Worm (Caenorhabditis elegans) whole organism, young adult: ENCODE measurements around the gene C16C8.26.

ENCODE experiments used
- K11D2.4 ChIP-seq: fragments of 200-800 bp; sonication (Bioruptor generic); IDR thresholded peaks from 2 replicates; pipeline ENCODE4 v1.3.6; 2022; ENCODE audit warnings: missing genetic modification reagents, missing genetic modification characterization, missing compliant biosample characterization
- ama-1 ChIP-seq, 3 experiments: fragments of 150-350 bp in 1 of 3; sonication (generic microtip) in 2 of 3; optimal IDR thresholded peaks; 2 replicates each; lab custom pipeline; 2014 to 2018; ENCODE audit warnings: missing biosample characterization in 2 of 3, missing genetic modification characterization in 2 of 3, missing genetic modification reagents in 2 of 3
- let-526 ChIP-seq: fragments of 200-800 bp; sonication (Bioruptor generic); IDR thresholded peaks from 2 replicates; pipeline ENCODE4 v1.3.6; 2022; ENCODE audit warnings: missing genetic modification reagents, missing genetic modification characterization, missing compliant biosample characterization
- nfya-1 ChIP-seq: sonication (generic microtip); optimal IDR thresholded peaks from 2 replicates; lab custom pipeline; 2017; ENCODE audit warnings: antibody characterized with exemption, missing compliant biosample characterization, missing genetic modification characterization, borderline replicate concordance; ENCODE audit not compliant: insufficient read depth
- snpc-3.4 ChIP-seq: sonication (generic microtip); optimal IDR thresholded peaks from 2 replicates; lab custom pipeline; 2017; ENCODE audit warnings: missing genetic modification characterization, mild to moderate bottlenecking, missing compliant biosample characterization, antibody characterized with exemption, moderate library complexity, missing genotype, missing genetic modification reagents
- zim-3 ChIP-seq: sonication (generic microtip); optimal IDR thresholded peaks from 2 replicates; lab custom pipeline; 2017; ENCODE audit warnings: mild to moderate bottlenecking, missing genetic modification characterization, moderate library complexity, missing compliant biosample characterization

DNA sequence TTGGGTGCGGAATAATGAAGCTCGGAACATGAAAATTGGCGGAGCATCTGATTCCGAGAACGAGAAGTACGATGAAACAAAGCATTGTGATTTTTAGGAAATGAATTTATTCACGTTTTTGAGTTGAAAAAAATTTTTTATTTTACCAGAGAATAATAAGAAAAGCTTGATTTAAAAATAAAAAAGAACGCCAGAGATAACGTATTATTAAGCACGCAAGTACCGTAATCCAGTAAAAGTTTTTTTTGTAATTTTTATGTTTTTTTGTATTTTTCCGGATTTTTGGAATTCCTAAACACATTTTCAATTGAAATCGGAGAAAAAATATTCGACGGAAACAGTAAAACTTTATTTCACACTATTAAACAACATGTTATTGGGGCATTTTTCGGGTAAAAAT, 15.0 kb downstream of the C16C8.26 start, which contains the start of gene C16C8.22:
- TF ChIP-seq snpc-3.4 (tag; lab: Kevin White, UChicago) (no peak), K11D2.4 (GFP tag; lab: Robert Waterston, UW) (no peak), let-526 (GFP tag; lab: Robert Waterston, UW) (no peak), zim-3 (tag; lab: Kevin White, UChicago) (no peak), ama-1 (optimal IDR thresholded peaks at IDR 0.05; lab: Kevin White, UChicago) (no peak), ama-1 (GFP tag; optimal IDR thresholded peaks at IDR 0.05; lab: Kevin White, UChicago) (no peak), nfya-1 (tag; lab: Kevin White, UChicago) (no peak)
